Worm (Caenorhabditis elegans) whole organism, late embryonic: Measurements from ENCODE around the gene srh-56.

ENCODE experiments used
- F13H6.1 ChIP-seq: sonication (generic microtip); optimal IDR thresholded peaks from 2 replicates; lab custom pipeline; 2016; ENCODE audit warnings: missing genetic modification characterization, missing compliant biosample characterization
- ama-1 ChIP-seq: fragments of 150-350 bp; optimal IDR thresholded peaks from 2 replicates; lab custom pipeline; 2014
- ceh-14 ChIP-seq: sonication (generic microtip); optimal IDR thresholded peaks from 2 replicates; lab custom pipeline; 2016; ENCODE audit warnings: missing genotype, missing genetic modification characterization, missing compliant biosample characterization
- ceh-18 ChIP-seq: sonication (generic microtip); optimal IDR thresholded peaks from 2 replicates; lab custom pipeline; 2016; ENCODE audit warnings: missing genetic modification characterization, missing compliant biosample characterization
- ceh-22 ChIP-seq: sonication (generic microtip); optimal IDR thresholded peaks from 2 replicates; lab custom pipeline; 2017; ENCODE audit warnings: missing biosample characterization, missing genetic modification characterization
- ceh-24 ChIP-seq: sonication (generic microtip); optimal IDR thresholded peaks from 2 replicates; lab custom pipeline; 2016; ENCODE audit warnings: mild to moderate bottlenecking, missing genetic modification characterization, missing compliant biosample characterization
- ceh-30 ChIP-seq: fragments of 150-350 bp; optimal IDR thresholded peaks from 2 replicates; lab custom pipeline; 2014; ENCODE audit warnings: missing biosample characterization, missing genetic modification characterization
- ceh-31 ChIP-seq: sonication (generic microtip); optimal IDR thresholded peaks from 2 replicates; lab custom pipeline; 2016; ENCODE audit warnings: missing genetic modification characterization, missing compliant biosample characterization
- ceh-34 ChIP-seq: sonication (generic microtip); optimal IDR thresholded peaks from 2 replicates; lab custom pipeline; 2016; ENCODE audit warnings: mild to moderate bottlenecking, missing genetic modification characterization, missing compliant biosample characterization
- ceh-48 ChIP-seq: sonication (generic microtip); optimal IDR thresholded peaks from 2 replicates; lab custom pipeline; 2016; ENCODE audit warnings: missing genetic modification characterization, inconsistent platforms, missing compliant biosample characterization
- che-1 ChIP-seq: sonication (generic microtip); optimal IDR thresholded peaks from 2 replicates; lab custom pipeline; 2016; ENCODE audit warnings: mild to moderate bottlenecking, missing genetic modification characterization, missing compliant biosample characterization
- dmd-4 ChIP-seq: sonication (generic microtip); optimal IDR thresholded peaks from 2 replicates; lab custom pipeline; 2016; ENCODE audit warnings: borderline replicate concordance, missing genetic modification characterization, missing compliant biosample characterization
- dve-1 ChIP-seq: sonication (generic microtip); optimal IDR thresholded peaks from 2 replicates; lab custom pipeline; 2017; ENCODE audit warnings: antibody characterized with exemption, mild to moderate bottlenecking, missing genetic modification characterization, missing compliant biosample characterization
- elt-2 ChIP-seq: sonication (generic microtip); optimal IDR thresholded peaks from 2 replicates; lab custom pipeline; 2016; ENCODE audit warnings: missing genetic modification reagents, missing genetic modification characterization, missing compliant biosample characterization
- elt-4 ChIP-seq: sonication (generic microtip); optimal IDR thresholded peaks from 2 replicates; lab custom pipeline; 2016; ENCODE audit warnings: missing genetic modification characterization, missing compliant biosample characterization
- eyg-1 ChIP-seq: sonication (generic microtip); optimal IDR thresholded peaks from 2 replicates; lab custom pipeline; 2016; ENCODE audit warnings: missing genotype, missing genetic modification characterization, missing compliant biosample characterization
- fax-1 ChIP-seq: sonication (generic microtip); optimal IDR thresholded peaks from 2 replicates; lab custom pipeline; 2016; ENCODE audit warnings: missing genotype, missing genetic modification characterization, missing compliant biosample characterization
- fkh-10 ChIP-seq: fragments of 150-350 bp; optimal IDR thresholded peaks from 2 replicates; lab custom pipeline; 2014; ENCODE audit warnings: missing biosample characterization, missing genetic modification reagents, missing genetic modification characterization
- gmeb-2 ChIP-seq: sonication (generic microtip); optimal IDR thresholded peaks from 2 replicates; lab custom pipeline; 2016; ENCODE audit warnings: missing genetic modification characterization, inconsistent platforms, missing compliant biosample characterization
- hlh-13 ChIP-seq: fragments of 200-800 bp; sonication (Bioruptor generic); optimal IDR thresholded peaks from 2 replicates; lab custom pipeline; 2018; ENCODE audit warnings: mild to moderate bottlenecking, missing genetic modification characterization, missing compliant biosample characterization
- hlh-15 ChIP-seq: sonication (generic microtip); optimal IDR thresholded peaks from 2 replicates; lab custom pipeline; 2016; ENCODE audit warnings: missing genetic modification characterization, missing compliant biosample characterization
- hlh-30 ChIP-seq: sonication (generic microtip); optimal IDR thresholded peaks from 2 replicates; lab custom pipeline; 2017; ENCODE audit warnings: antibody characterized with exemption, missing genetic modification characterization, missing compliant biosample characterization; ENCODE audit not compliant: insufficient read depth
- hlh-8 ChIP-seq: sonication (generic microtip); optimal IDR thresholded peaks from 2 replicates; lab custom pipeline; 2016; ENCODE audit warnings: missing genotype, missing genetic modification characterization, missing compliant biosample characterization
- lim-6 ChIP-seq: sonication (generic microtip); optimal IDR thresholded peaks from 2 replicates; lab custom pipeline; 2016; ENCODE audit warnings: missing genetic modification characterization, missing compliant biosample characterization
- nfya-1 ChIP-seq: sonication (generic microtip); optimal IDR thresholded peaks from 2 replicates; lab custom pipeline; 2017; ENCODE audit warnings: missing genetic modification characterization, mild to moderate bottlenecking, missing compliant biosample characterization, antibody characterized with exemption, moderate library complexity
- nhr-232 ChIP-seq: sonication (generic microtip); optimal IDR thresholded peaks from 2 replicates; lab custom pipeline; 2016; ENCODE audit warnings: missing genetic modification characterization, missing compliant biosample characterization
- pag-3 ChIP-seq: sonication (generic microtip); optimal IDR thresholded peaks from 2 replicates; lab custom pipeline; 2016; ENCODE audit warnings: missing compliant biosample characterization, missing genetic modification characterization, borderline replicate concordance
- pha-4 ChIP-seq: fragments of 150-350 bp; optimal IDR thresholded peaks from 2 replicates; lab custom pipeline; 2018; ENCODE audit warnings: missing biosample characterization, missing genetic modification reagents, missing genetic modification characterization
- pros-1 ChIP-seq: fragments of 150-350 bp; optimal IDR thresholded peaks from 2 replicates; lab custom pipeline; 2014; ENCODE audit warnings: missing biosample characterization, missing genetic modification reagents, missing genetic modification characterization
- ref-2 ChIP-seq: sonication (generic microtip); optimal IDR thresholded peaks from 2 replicates; lab custom pipeline; 2016; ENCODE audit warnings: missing genetic modification characterization, missing compliant biosample characterization
- rnt-1 ChIP-seq: sonication (generic microtip); optimal IDR thresholded peaks from 2 replicates; lab custom pipeline; 2016; ENCODE audit warnings: missing genetic modification characterization, missing compliant biosample characterization
- sdc-2 ChIP-seq: sonication (generic microtip); optimal IDR thresholded peaks from 2 replicates; lab custom pipeline; 2016; ENCODE audit warnings: missing genotype, missing genetic modification characterization, missing compliant biosample characterization
- sox-4 ChIP-seq: sonication (generic microtip); optimal IDR thresholded peaks from 2 replicates; lab custom pipeline; 2017; ENCODE audit warnings: mild to moderate bottlenecking, missing genetic modification characterization, inconsistent platforms, missing compliant biosample characterization
- tbx-2 ChIP-seq: sonication (generic microtip); optimal IDR thresholded peaks from 2 replicates; lab custom pipeline; 2016; ENCODE audit warnings: missing genetic modification characterization, missing compliant biosample characterization
- unc-42 ChIP-seq: sonication (generic microtip); optimal IDR thresholded peaks from 2 replicates; lab custom pipeline; 2016; ENCODE audit warnings: missing genotype, missing genetic modification characterization, missing compliant biosample characterization
- unc-86 ChIP-seq: sonication (generic microtip); optimal IDR thresholded peaks from 2 replicates; lab custom pipeline; 2016; ENCODE audit warnings: missing genetic modification characterization, missing compliant biosample characterization

srh-56 gene

DNA sequence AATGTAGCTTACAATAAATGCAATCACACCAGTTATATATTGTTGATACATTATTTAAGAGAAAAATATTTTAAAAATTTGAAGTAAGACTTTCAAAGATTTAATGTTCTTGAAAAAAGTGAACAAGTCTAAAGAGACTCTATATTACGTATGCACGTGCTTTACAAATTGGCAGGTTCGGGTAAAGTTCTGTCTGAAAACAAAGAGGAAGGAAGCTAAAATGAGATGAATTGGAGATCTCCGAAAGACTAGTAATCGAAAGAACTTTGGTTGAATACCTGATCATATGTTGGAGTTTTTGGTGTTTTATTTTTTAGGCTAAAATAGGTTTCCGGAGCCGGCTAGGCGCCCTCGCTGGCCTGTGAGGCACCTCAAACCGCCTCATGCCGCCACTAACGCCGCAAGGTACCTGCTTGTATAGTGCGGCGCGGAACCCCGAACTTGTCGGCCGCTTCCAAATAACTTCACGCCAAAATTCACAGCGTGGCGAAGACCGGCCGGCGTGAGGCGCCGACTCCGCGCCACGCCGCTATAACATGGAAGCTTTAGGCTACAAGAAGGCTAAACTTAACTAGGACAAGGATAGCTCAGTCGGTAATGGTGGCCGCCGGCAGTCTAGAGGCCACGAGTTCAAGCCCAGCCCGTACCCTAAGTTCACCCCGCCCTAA is 14.3 kb upstream of the srh-56 start, which contains the start of gene srx-28:
TSS of gene srx-28 (minus strand) at position 51 of the 668 bp plus-strand sequence.
- TF ChIP-seq ceh-34 (tag; lab: Kevin White, UChicago) (no peak), ceh-18 (tag; lab: Kevin White, UChicago) (no peak), ceh-48 (tag; lab: Kevin White, UChicago) (no peak), pag-3 (no peak), eyg-1 (tag; lab: Kevin White, UChicago) (no peak), gmeb-2 (no peak)

DNA sequence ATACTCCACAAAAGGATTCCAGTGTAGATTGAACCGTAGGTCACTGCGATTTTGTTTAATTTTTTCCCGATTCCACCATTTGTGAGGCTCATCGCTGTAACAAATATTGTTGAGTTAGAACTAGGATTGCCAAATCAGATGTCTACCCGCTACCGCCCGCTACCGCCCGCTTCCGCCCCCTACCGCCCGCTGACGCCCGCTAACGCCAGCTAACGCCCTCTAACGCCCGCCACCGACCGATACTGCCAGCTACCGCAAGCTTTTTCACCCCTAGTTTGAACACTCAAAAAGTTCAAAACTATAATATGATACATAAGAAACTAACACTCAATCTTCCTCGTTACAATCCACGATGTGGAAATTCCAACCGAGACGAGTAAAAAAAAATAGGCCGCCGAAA is 13.2 kb upstream of the srh-56 start:
- TF ChIP-seq ceh-30 (tag; lab: Kevin White, UChicago) (no peak), ceh-34 (tag; lab: Kevin White, UChicago) (no peak), elt-2 (tag; lab: Kevin White, UChicago) (no peak), ceh-48 (tag; lab: Kevin White, UChicago) (no peak), elt-4 (tag; lab: Kevin White, UChicago) (no peak), fkh-10 (GFP tag; lab: Kevin White, UChicago) (no peak), hlh-30 (tag; lab: Kevin White, UChicago) (no peak), pha-4 (tag; lab: Kevin White, UChicago) (no peak), unc-42 (tag; lab: Kevin White, UChicago) (no peak), dve-1 (no peak), sox-4 (no peak), fax-1 (no peak), pros-1 (tag; lab: Kevin White, UChicago) (no peak), ceh-14 (tag; lab: Kevin White, UChicago) (no peak), ceh-31 (tag; lab: Kevin White, UChicago) (no peak), sdc-2 (tag; lab: Kevin White, UChicago) (no peak), rnt-1 (no peak), hlh-8 (tag; lab: Kevin White, UChicago) (no peak), unc-86 (no peak), gmeb-2 (no peak)
- TF ChIP-seq, all 69 proteins: peak for 0

DNA sequence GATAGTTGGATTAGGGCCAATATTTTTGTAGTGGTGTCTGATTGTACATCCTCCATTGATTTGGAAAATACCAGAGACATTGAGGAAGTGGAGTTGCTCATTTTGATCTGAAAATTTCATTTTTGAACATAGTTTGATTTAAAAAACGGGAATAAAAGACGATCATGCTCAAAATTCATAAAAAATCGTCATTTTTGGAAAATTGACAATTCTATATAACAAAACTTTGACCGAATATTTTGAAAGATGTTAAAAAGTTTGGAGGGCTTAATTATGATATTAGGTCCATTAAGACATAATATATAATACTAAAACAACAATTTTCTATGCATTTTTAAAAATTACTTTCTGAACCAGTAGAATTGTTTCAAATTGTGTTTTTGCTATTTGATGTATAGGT is 12.2 kb upstream of the srh-56 start, which contains the start of gene srg-58:
TSS of gene srg-58 (minus strand) at position 101 of the 400 bp plus-strand sequence.
- TF ChIP-seq ceh-24 (tag; lab: Kevin White, UChicago) (no peak), che-1 (tag; lab: Kevin White, UChicago) (no peak), tbx-2 (tag; lab: Kevin White, UChicago) (no peak), ref-2 (tag; lab: Kevin White, UChicago) (no peak), elt-4 (tag; lab: Kevin White, UChicago) (no peak), F13H6.1 (tag; lab: Kevin White, UChicago) (no peak), lim-6 (tag; lab: Kevin White, UChicago) (no peak), nhr-232 (tag; lab: Kevin White, UChicago) (no peak), hlh-13 (GFP tag; lab: Kevin White, UChicago) (no peak), elt-2 (tag; lab: Kevin White, UChicago) (no peak), ama-1 (lab: Kevin White, UChicago) (no peak), pha-4 (tag; lab: Kevin White, UChicago) (no peak), dve-1 (no peak), hlh-15 (tag; lab: Kevin White, UChicago) (no peak), dmd-4 (tag; lab: Kevin White, UChicago) (no peak)

DNA sequence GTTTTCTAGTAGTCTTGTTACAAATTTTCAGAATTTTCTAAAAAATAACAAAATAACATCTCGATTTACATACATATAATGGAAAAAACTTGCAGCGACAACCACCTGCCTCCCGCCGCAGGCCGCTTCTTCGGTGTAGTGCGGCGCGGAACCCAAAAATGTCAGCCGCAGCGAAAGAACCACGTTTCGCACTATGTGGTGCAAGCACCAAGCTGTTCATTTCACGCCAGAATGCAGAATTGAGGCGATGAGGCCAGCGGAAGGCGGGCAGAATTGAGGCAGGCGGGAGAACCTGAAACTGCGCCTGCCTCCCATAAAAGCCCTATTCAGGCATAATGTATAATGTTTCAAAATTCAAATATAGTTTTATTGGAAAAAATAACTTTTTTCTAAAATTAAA is 10.2 kb upstream of the srh-56 start:
- TF ChIP-seq ceh-22 = no peak
- TF ChIP-seq sdc-2 (tag; lab: Kevin White, UChicago) = no peak
- TF ChIP-seq nfya-1 (tag; lab: Kevin White, UChicago) = no peak
- no peak for TF ChIP-seq unc-86
- TF ChIP-seq, all 69 proteins: peak for 0
